Worm (Caenorhabditis elegans): ENCODE data around the gene metl-18.
A peak's percentile ranks its signal among the peaks of the same experiment; 100 is the strongest.

Gene metl-18

ce11 chrIII:3469646-3470045 is 44.1 kb downstream of the metl-18 start, which contains the start of gene smim-14:
Gene smim-14 (minus strand): TSS chrIII:3469746.
- TF ChIP-seq C38D4.7 (GFP tag; optimal IDR thresholded peaks at IDR 0.05) (no peak), ceh-6 (GFP tag; optimal IDR thresholded peaks at IDR 0.05) (no peak), gmeb-2 (tag; optimal IDR thresholded peaks at IDR 0.05) (no peak), rnt-1 (tag; optimal IDR thresholded peaks at IDR 0.05) (no peak), F13H6.1 (tag; optimal IDR thresholded peaks at IDR 0.05) (no peak), ama-1 (optimal IDR thresholded peaks at IDR 0.05) (no peak), nhr-11 (tag; optimal IDR thresholded peaks at IDR 0.05) (no peak), lim-6 (tag; optimal IDR thresholded peaks at IDR 0.05) (no peak), pag-3 (tag; optimal IDR thresholded peaks at IDR 0.05; ENCODE audit: borderline replicate concordance) (no peak), ceh-30 (tag; optimal IDR thresholded peaks at IDR 0.05) (no peak), ceh-2 (tag; optimal IDR thresholded peaks at IDR 0.05) (no peak), ztf-16 (tag; optimal IDR thresholded peaks at IDR 0.05) (no peak)

- TF ChIP-seq unc-55 (GFP tag; optimal IDR thresholded peaks at IDR 0.05) (peak; percentile 80), zip-5 (tag; optimal IDR thresholded peaks at IDR 0.05) (no peak)
Observed at ce11 chrIII:3470433-3470832, 44.9 kb downstream of the metl-18 start.

- TF ChIP-seq eyg-1 (tag; optimal IDR thresholded peaks at IDR 0.05) (no peak), che-1 (tag; optimal IDR thresholded peaks at IDR 0.05) (no peak), hlh-8 (tag; optimal IDR thresholded peaks at IDR 0.05) (no peak), T23F11.4 (GFP tag; optimal IDR thresholded peaks at IDR 0.05) (no peak), gmeb-2 (tag; optimal IDR thresholded peaks at IDR 0.05) (no peak), unc-3 (GFP tag; conservative IDR thresholded peaks at IDR 0.05) (no peak), unc-3 (tag; optimal IDR thresholded peaks at IDR 0.05) (no peak), lin-11 (tag; optimal IDR thresholded peaks at IDR 0.05) (no peak), elt-2 (tag; optimal IDR thresholded peaks at IDR 0.05) (no peak), hlh-13 (GFP tag; optimal IDR thresholded peaks at IDR 0.05) (no peak), ttx-3 (tag; optimal IDR thresholded peaks at IDR 0.05) (no peak), fkh-10 (GFP tag; optimal IDR thresholded peaks at IDR 0.05) (no peak)
Observed at ce11 chrIII:3470973-3471372, 45.4 kb downstream of the metl-18 start.

- TF ChIP-seq ceh-9 (tag; optimal IDR thresholded peaks at IDR 0.05) (no peak), sdc-2 (tag; optimal IDR thresholded peaks at IDR 0.05) (peak; percentile 48), pqm-1 (tag; optimal IDR thresholded peaks at IDR 0.05) (no peak), ceh-18 (tag; optimal IDR thresholded peaks at IDR 0.05) (peak; percentile 64), nfya-1 (tag; optimal IDR thresholded peaks at IDR 0.05) (peak; percentile 82), elt-2 (tag; optimal IDR thresholded peaks at IDR 0.05) (peak; percentile 7), F13H6.1 (tag; optimal IDR thresholded peaks at IDR 0.05) (peak; percentile 41), pat-9 (tag; optimal IDR thresholded peaks at IDR 0.05) (peak; percentile 44), sox-4 (tag; optimal IDR thresholded peaks at IDR 0.05) (no peak), tbx-2 (tag; optimal IDR thresholded peaks at IDR 0.05) (peak; percentile 74), ceh-31 (tag; optimal IDR thresholded peaks at IDR 0.05) (peak; percentile 64), unc-42 (tag; optimal IDR thresholded peaks at IDR 0.05) (peak; percentile 16), hlh-8 (tag; optimal IDR thresholded peaks at IDR 0.05) (no peak), C08G9.2 (tag; optimal IDR thresholded peaks at IDR 0.05) (peak; percentile 25), ceh-34 (tag; optimal IDR thresholded peaks at IDR 0.05) (peak; percentile 56), ceh-2 (tag; optimal IDR thresholded peaks at IDR 0.05) (peak; percentile 47), ref-2 (tag; optimal IDR thresholded peaks at IDR 0.05) (peak; percentile 71), rnt-1 (tag; optimal IDR thresholded peaks at IDR 0.05) (peak; percentile 43), unc-55 (GFP tag; optimal IDR thresholded peaks at IDR 0.05) (peak; percentile 78), ceh-30 (tag; optimal IDR thresholded peaks at IDR 0.05) (no peak), madf-2 (tag; optimal IDR thresholded peaks at IDR 0.05) (no peak)
Observed at ce11 chrIII:3471403-3472053, 46.0 kb downstream of the metl-18 start, which contains the start of gene rsu-1. Gene rsu-1 (plus strand): TSS chrIII:3472003.
